Worm (Caenorhabditis elegans) whole organism, midembryonic: ENCODE measurements around the gene cdr-2.

Source experiments
- T22C8.4 ChIP-seq: fragments of 200-800 bp; sonication (Bioruptor generic); IDR thresholded peaks from 2 replicates; pipeline ENCODE4 v1.3.6; 2022; ENCODE audit warnings: missing genetic modification characterization, missing compliant biosample characterization
- cog-1 ChIP-seq: sonication (generic microtip); optimal IDR thresholded peaks from 2 replicates; lab custom pipeline; 2016; ENCODE audit warnings: missing genetic modification characterization, missing compliant biosample characterization
- flt-1 ChIP-seq: fragments of 200-800 bp; sonication (Bioruptor generic); IDR thresholded peaks from 2 replicates; pipeline ENCODE4 v1.3.6; 2022; ENCODE audit warnings: missing genetic modification characterization, missing compliant biosample characterization
- klf-2 ChIP-seq: fragments of 200-800 bp; sonication (Bioruptor generic); conservative IDR thresholded peaks from 2 replicates; pipeline ENCODE4 v1.3.6; 2022; ENCODE audit warnings: missing genetic modification reagents, missing genetic modification characterization, missing compliant biosample characterization
- med-1 ChIP-seq: sonication (generic microtip); optimal IDR thresholded peaks from 2 replicates; lab custom pipeline; 2017; ENCODE audit warnings: missing genetic modification characterization, mild to moderate bottlenecking, missing compliant biosample characterization, antibody characterized with exemption, missing genetic modification reagents; ENCODE audit not compliant: insufficient read depth

DNA sequence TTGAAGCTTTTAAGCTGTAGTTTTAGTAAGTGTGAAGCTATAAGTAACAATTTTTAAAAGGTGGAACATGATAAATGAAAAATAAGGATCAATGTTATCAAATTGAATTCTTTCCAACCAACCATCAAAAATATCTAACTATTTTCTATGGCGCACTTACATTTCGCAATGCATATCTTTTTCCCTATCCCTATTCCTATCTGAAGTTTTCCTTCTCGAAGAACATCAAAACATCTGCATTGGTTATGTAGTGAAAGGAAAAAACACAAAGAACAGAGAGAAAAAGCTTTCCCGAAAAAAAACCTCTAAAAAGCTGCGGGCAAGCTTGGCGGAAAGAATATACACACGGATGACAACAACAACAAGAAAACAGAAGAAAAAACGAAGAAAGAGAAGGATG lies 45.1 kb upstream of the cdr-2 start:
- TF ChIP-seq klf-2 (no peak), flt-1 (no peak), med-1 (GFP tag; lab: Kevin White, UChicago) (no peak), cog-1 (no peak), T22C8.4 (no peak)
